Fruit fly (Drosophila melanogaster): Measurements from ENCODE around the gene Sr-CIV.

Sr-CIV gene

DNA sequence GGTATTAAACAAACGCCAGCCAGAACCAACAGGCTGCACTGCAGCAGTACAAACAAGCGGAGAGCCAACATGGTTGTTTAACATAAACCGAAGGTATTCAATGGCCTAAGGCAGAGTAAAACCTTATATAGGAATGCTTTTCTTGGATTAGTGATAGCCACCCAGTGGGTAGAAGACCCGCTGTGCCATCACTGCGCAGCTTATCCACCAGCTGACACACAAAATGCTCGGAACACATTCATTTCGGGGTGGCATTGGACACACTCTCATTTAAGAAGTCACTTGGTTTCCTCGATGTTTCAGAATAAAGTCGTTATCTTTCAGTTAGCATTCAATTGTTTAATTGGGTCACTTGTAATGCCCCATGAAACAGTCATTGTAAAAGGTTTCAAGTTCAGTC lies 13.9 kb downstream of the Sr-CIV start, which contains the start of gene CG31954:
CG31954 (minus strand) TSS at position 101 of the 400 bp plus-strand sequence.
- TF ChIP-seq CG33557 (GFP tag; optimal IDR thresholded peaks at IDR 0.05) = no peak
- TF ChIP-seq CG13624 (GFP tag; optimal IDR thresholded peaks at IDR 0.05) = no peak

DNA sequence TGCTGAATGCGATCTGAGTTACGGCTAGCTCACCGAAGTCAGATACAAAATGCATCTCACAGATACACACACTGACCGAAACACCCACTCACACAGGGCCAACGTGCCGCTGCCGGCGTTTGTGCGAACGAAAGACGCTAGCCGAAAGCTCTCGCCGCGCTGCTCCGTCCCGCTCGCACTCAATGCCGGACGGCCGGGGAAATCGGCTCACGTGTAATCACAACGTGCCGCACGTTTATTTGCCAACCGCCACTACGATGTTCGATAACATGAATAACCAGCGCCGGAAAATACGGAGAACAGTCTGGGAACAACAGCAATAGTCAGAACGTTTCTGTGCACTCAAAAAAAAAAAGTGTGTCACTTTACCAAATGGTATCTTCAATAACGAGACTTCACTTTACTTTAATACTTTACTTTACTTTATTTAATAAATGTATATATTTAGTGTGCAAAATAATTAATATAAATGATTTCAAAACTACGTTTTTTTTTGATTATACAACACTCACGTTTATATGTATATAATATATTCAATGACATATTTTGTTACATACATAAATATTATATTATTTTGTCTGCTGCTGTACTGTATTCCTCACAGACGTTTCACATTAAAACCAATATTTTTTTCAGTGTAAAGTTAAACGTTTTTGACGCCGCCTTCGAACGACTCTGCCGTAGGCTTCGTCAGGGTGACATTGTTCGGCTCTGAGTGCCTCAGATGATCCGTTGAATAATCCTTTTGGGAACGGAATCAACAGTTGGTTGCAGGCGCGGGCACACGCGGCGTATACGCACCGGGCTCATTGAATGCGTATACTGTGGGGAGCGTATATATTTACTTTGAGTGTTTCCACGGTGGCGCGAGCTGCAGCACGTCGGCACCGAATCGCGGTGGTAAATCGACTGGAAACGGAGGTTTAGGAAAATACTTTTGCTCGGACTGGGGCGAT lies 16.4 kb downstream of the Sr-CIV start, which contains the start of gene tim:
tim (minus strand) TSS at position 911 of the 956 bp plus-strand sequence.
- TF ChIP-seq CG13123 (GFP tag; optimal IDR thresholded peaks at IDR 0.05) = no peak
- no peak for TF ChIP-seq Dip3 (GFP tag; optimal IDR thresholded peaks at IDR 0.05)
- 0 out of 3 replicates have a peak, but pooled peaks have one; percentile 36 for TF ChIP-seq dysf (GFP tag; IDR thresholded peaks at IDR 0.05)
- no peak for TF ChIP-seq Hr51 (GFP tag; optimal IDR thresholded peaks at IDR 0.05)
- no peak for TF ChIP-seq CG8765 (GFP tag; IDR thresholded peaks at IDR 0.05)
- TF ChIP-seq seq (GFP tag; IDR thresholded peaks at IDR 0.05) = peak; percentile 37; the same call in 1 of the 2 replicates
- TF ChIP-seq sim (GFP tag; IDR thresholded peaks at IDR 0.05) = no peak
- TF ChIP-seq CG10565 (GFP tag; optimal IDR thresholded peaks at IDR 0.05) = no peak
- no peak for TF ChIP-seq Stat92E (GFP tag; optimal IDR thresholded peaks at IDR 0.05)
- TF ChIP-seq CG14860 (GFP tag; IDR thresholded peaks at IDR 0.05; ENCODE audit: partially characterized antibody) = 0 out of 3 replicates have a peak, but pooled peaks have one; percentile 25
- TF ChIP-seq wor (GFP tag; IDR thresholded peaks at IDR 0.05) = 0 out of 2 replicates have a peak, but pooled peaks have one; percentile 14
- peak; percentile 5 for TF ChIP-seq tin (GFP tag; optimal IDR thresholded peaks at IDR 0.05)
- TF ChIP-seq NC2β (GFP tag; optimal IDR thresholded peaks at IDR 0.05) = no peak
- TF ChIP-seq trem (tag; optimal IDR thresholded peaks at IDR 0.05) = no peak
- no peak for TF ChIP-seq pho (GFP tag; optimal IDR thresholded peaks at IDR 0.05)
- 0 out of 2 replicates have a peak, but pooled peaks have one; percentile 15 for TF ChIP-seq Nf-YA (GFP tag; IDR thresholded peaks at IDR 0.05)
- peak; percentile 29 for TF ChIP-seq Med (GFP tag)
- TF ChIP-seq HLH4C (GFP tag; IDR thresholded peaks at IDR 0.05; ENCODE audit: partially characterized antibody) = no peak
- peak; percentile 67; the same call in 1 of the 4 replicates for TF ChIP-seq chinmo (GFP tag; IDR thresholded peaks at IDR 0.05; ENCODE audit: partially characterized antibody)
- peak; percentile 39 for TF ChIP-seq CG14710 (tag; optimal IDR thresholded peaks at IDR 0.05)
- TF ChIP-seq schlank (tag; optimal IDR thresholded peaks at IDR 0.05) = no peak
- no peak for TF ChIP-seq luna (GFP tag; optimal IDR thresholded peaks at IDR 0.05)
- TF ChIP-seq dmrt99B (tag; optimal IDR thresholded peaks at IDR 0.05) = no peak
- no peak for TF ChIP-seq fd3F (GFP tag; optimal IDR thresholded peaks at IDR 0.05)
- TF ChIP-seq Lhr (GFP tag; optimal IDR thresholded peaks at IDR 0.05) = no peak
- peak; percentile 34 for TF ChIP-seq Dref (GFP tag; IDR thresholded peaks at IDR 0.05)
- TF ChIP-seq lbe (GFP tag; optimal IDR thresholded peaks at IDR 0.05) = no peak
- TF ChIP-seq CG31365 (tag; optimal IDR thresholded peaks at IDR 0.05) = no peak
- TF ChIP-seq CG11560 (tag; IDR thresholded peaks at IDR 0.05) = no peak
- TF ChIP-seq C15 (GFP tag; IDR thresholded peaks at IDR 0.05) = no peak
- TF ChIP-seq zen2 (GFP tag; IDR thresholded peaks at IDR 0.05; ENCODE audit: partially characterized antibody) = 0 out of 3 replicates have a peak, but pooled peaks have one; percentile 8
- no peak for TF ChIP-seq hkb (optimal IDR thresholded peaks at IDR 0.05)
- peak; percentile 14; the same call in 1 of the 2 replicates for TF ChIP-seq hkb (GFP tag; IDR thresholded peaks at IDR 0.05)
- no peak for TF ChIP-seq CG1647 (GFP tag; optimal IDR thresholded peaks at IDR 0.05)
- TF ChIP-seq br (optimal IDR thresholded peaks at IDR 0.05) = no peak
- TF ChIP-seq ara (GFP tag; IDR thresholded peaks at IDR 0.05) = 0 out of 2 replicates have a peak, but pooled peaks have one; percentile 25
- TF ChIP-seq CG17912 (GFP tag; optimal IDR thresholded peaks at IDR 0.05) = no peak
- TF ChIP-seq CG6175 (GFP tag; IDR thresholded peaks at IDR 0.05) = no peak
- TF ChIP-seq org-1 (GFP tag; optimal IDR thresholded peaks at IDR 0.05) = peak; percentile 43
- TF ChIP-seq cato (GFP tag; optimal IDR thresholded peaks at IDR 0.05; ENCODE audit: borderline replicate concordance) = no peak
- no peak for TF ChIP-seq yki (optimal IDR thresholded peaks at IDR 0.05)
- peak; percentile 76 for TF ChIP-seq CG11504 (tag; optimal IDR thresholded peaks at IDR 0.05)
- TF ChIP-seq Adf1 (GFP tag; IDR thresholded peaks at IDR 0.05) = peak; percentile 66; the same call in 1 of the 2 replicates
- no peak for TF ChIP-seq CG1529 (GFP tag; optimal IDR thresholded peaks at IDR 0.05)
- TF ChIP-seq Atf-2 (GFP tag; optimal IDR thresholded peaks at IDR 0.05) = no peak

Measured in whole organism, embryonic.